Fruit fly (Drosophila melanogaster): ENCODE measurements around the gene CG13282.

The CG13282 gene

dm6 chr2L:16791345-16791744 lies 43.0 kb downstream of the CG13282 start, which contains the start of gene CG17928 (continued):
- TF ChIP-seq Deaf1 (tag; optimal IDR thresholded peaks at IDR 0.05): peak; percentile 92
- TF ChIP-seq CG4707 (GFP tag; optimal IDR thresholded peaks at IDR 0.05): no peak
- peak; percentile 72 for TF ChIP-seq vvl (GFP tag; IDR thresholded peaks at IDR 0.05)
- TF ChIP-seq Jarid2 (GFP tag; optimal IDR thresholded peaks at IDR 0.05): peak; percentile 67
- TF ChIP-seq CG13287 (GFP tag; IDR thresholded peaks at IDR 0.05; ENCODE audit: partially characterized antibody): peak; percentile 10; the same call in 1 of the 2 replicates
- peak; percentile 3 for TF ChIP-seq CG15514 (GFP tag; optimal IDR thresholded peaks at IDR 0.05)
- TF ChIP-seq Ets97D (GFP tag; optimal IDR thresholded peaks at IDR 0.05): no peak
- TF ChIP-seq Max (GFP tag; optimal IDR thresholded peaks at IDR 0.05): no peak
- no peak for TF ChIP-seq CG9817 (tag; optimal IDR thresholded peaks at IDR 0.05)
- no peak for TF ChIP-seq CG14441 (GFP tag; IDR thresholded peaks at IDR 0.05)
- TF ChIP-seq Trl (optimal IDR thresholded peaks at IDR 0.05): peak; percentile 58 to 78
- no peak for TF ChIP-seq Trl (GFP tag; optimal IDR thresholded peaks at IDR 0.05)
- 0 out of 2 replicates have a peak, but pooled peaks have one; percentile 11 for TF ChIP-seq CG32532 (GFP tag; IDR thresholded peaks at IDR 0.05)
- no peak for TF ChIP-seq Sox100B (GFP tag; optimal IDR thresholded peaks at IDR 0.05)
- TF ChIP-seq lola (GFP tag; optimal IDR thresholded peaks at IDR 0.05): no peak
- 0 out of 3 replicates have a peak, but pooled peaks have one; percentile 7 for TF ChIP-seq so (GFP tag; IDR thresholded peaks at IDR 0.05)
- TF ChIP-seq hkb (optimal IDR thresholded peaks at IDR 0.05): no peak
- no peak for TF ChIP-seq hkb (GFP tag; IDR thresholded peaks at IDR 0.05)
- TF ChIP-seq CG6254 (GFP tag; optimal IDR thresholded peaks at IDR 0.05): no peak
- peak; percentile 10 for TF ChIP-seq CG12155 (GFP tag; optimal IDR thresholded peaks at IDR 0.05)
- no peak for TF ChIP-seq Hmr (GFP tag; optimal IDR thresholded peaks at IDR 0.05)
- TF ChIP-seq CG7271 (tag; optimal IDR thresholded peaks at IDR 0.05): no peak
- TF ChIP-seq mirr (GFP tag; optimal IDR thresholded peaks at IDR 0.05): peak; percentile 21
- TF ChIP-seq CG33557 (GFP tag; optimal IDR thresholded peaks at IDR 0.05): no peak
- peak; percentile 9; the same call in 1 of the 2 replicates for TF ChIP-seq amos (GFP tag; IDR thresholded peaks at IDR 0.05; ENCODE audit: partially characterized antibody)
- no peak for TF ChIP-seq slbo (GFP tag; IDR thresholded peaks at IDR 0.05)
- TF ChIP-seq pan (optimal IDR thresholded peaks at IDR 0.05): no peak
- peak in 1 of 2 experiments; percentile 12 for TF ChIP-seq pan (GFP tag; optimal IDR thresholded peaks at IDR 0.05 in 1 of 2, IDR thresholded peaks at IDR 0.05 in 1 of 2)
- no peak for TF ChIP-seq CG8290 (GFP tag; optimal IDR thresholded peaks at IDR 0.05)
- TF ChIP-seq CG8290 (tag; optimal IDR thresholded peaks at IDR 0.05): peak in 1 of 2 experiments; percentile 45
- no peak for TF ChIP-seq Awh (GFP tag; IDR thresholded peaks at IDR 0.05)
- peak; percentile 9 for TF ChIP-seq CTCF (GFP tag; optimal IDR thresholded peaks at IDR 0.05)
- TF ChIP-seq CG8359 (GFP tag; optimal IDR thresholded peaks at IDR 0.05; ENCODE audit: borderline replicate concordance): no peak
- TF ChIP-seq nau (GFP tag; optimal IDR thresholded peaks at IDR 0.05): no peak
- peak; percentile 67 for TF ChIP-seq run (tag; optimal IDR thresholded peaks at IDR 0.05)
- no peak for TF ChIP-seq CG3838 (GFP tag; optimal IDR thresholded peaks at IDR 0.05)

dm6 chr2L:16790671-16791270 lies 43.5 kb downstream of the CG13282 start, which contains the start of gene Cyt-b5-r:
Gene Cyt-b5-r, minus strand, starts transcription at chr2L:16790721.
- no peak for TF ChIP-seq Myb (GFP tag; optimal IDR thresholded peaks at IDR 0.05)
- peak; percentile 27 for TF ChIP-seq Hey (tag; optimal IDR thresholded peaks at IDR 0.05)
- no peak for TF ChIP-seq CG3065 (GFP tag; optimal IDR thresholded peaks at IDR 0.05)
- peak; percentile 18 for TF ChIP-seq sens (GFP tag)
- TF ChIP-seq HmgZ (tag; optimal IDR thresholded peaks at IDR 0.05): peak; percentile 33
- peak; percentile 17 for TF ChIP-seq Med (GFP tag)
- TF ChIP-seq mirr (GFP tag; optimal IDR thresholded peaks at IDR 0.05): peak; percentile 91
- peak; percentile 89 for TF ChIP-seq CG10543 (GFP tag; optimal IDR thresholded peaks at IDR 0.05)
- TF ChIP-seq B-H2 (GFP tag; optimal IDR thresholded peaks at IDR 0.05): peak; percentile 34
- peak; percentile 83 for TF ChIP-seq cwo (GFP tag; optimal IDR thresholded peaks at IDR 0.05)
- peak; percentile 100 for TF ChIP-seq sug (tag; optimal IDR thresholded peaks at IDR 0.05)
- TF ChIP-seq CG34376 (GFP tag; optimal IDR thresholded peaks at IDR 0.05): peak; percentile 96
- 0 out of 4 replicates have a peak, but pooled peaks have one; percentile 42 for TF ChIP-seq chinmo (GFP tag; IDR thresholded peaks at IDR 0.05; ENCODE audit: partially characterized antibody)
- TF ChIP-seq CG17385 (GFP tag; optimal IDR thresholded peaks at IDR 0.05): peak; percentile 26
- peak in 1 of 2 experiments; percentile 98 for TF ChIP-seq Pdp1 (GFP tag; optimal IDR thresholded peaks at IDR 0.05)
- no peak for TF ChIP-seq CG34422 (GFP tag; IDR thresholded peaks at IDR 0.05)
- peak; percentile 2 for TF ChIP-seq CG18599 (GFP tag; optimal IDR thresholded peaks at IDR 0.05)
